Worm (Caenorhabditis elegans): Measurements from ENCODE around the gene F11D5.6.
A peak's percentile ranks its signal among the peaks of the same experiment; 100 is the strongest.

F11D5.6 gene

ce11 chrX:3347904-3348441, 21.9 kb upstream of the F11D5.6 start, which contains the start of gene ZK816.3 (continued):
- TF ChIP-seq ztf-7 (tag; optimal IDR thresholded peaks at IDR 0.05) (no peak), ceh-82 (tag; optimal IDR thresholded peaks at IDR 0.05) (no peak), nhr-237 (tag; optimal IDR thresholded peaks at IDR 0.05) (no peak), set-16 (GFP tag; IDR thresholded peaks at IDR 0.05) (peak; percentile 27; the same call in 1 of the 2 replicates), mdl-1 (tag; optimal IDR thresholded peaks at IDR 0.05) (no peak), tag-97 (GFP tag; IDR thresholded peaks at IDR 0.05) (no peak), mxl-3 (GFP tag; optimal IDR thresholded peaks at IDR 0.05) (peak; percentile 25), ztf-11 (tag; optimal IDR thresholded peaks at IDR 0.05) (no peak), lin-38 (GFP tag; IDR thresholded peaks at IDR 0.05) (peak; percentile 66), snpc-1.2 (GFP tag; IDR thresholded peaks at IDR 0.05) (peak; percentile 68), zfp-2 (tag; optimal IDR thresholded peaks at IDR 0.05) (no peak), nhr-48 (tag; optimal IDR thresholded peaks at IDR 0.05) (no peak), daf-19 (GFP tag; conservative IDR thresholded peaks at IDR 0.05) (no peak), attf-4 (tag; optimal IDR thresholded peaks at IDR 0.05) (no peak), hif-1 (tag; optimal IDR thresholded peaks at IDR 0.05) (no peak), arid-1 (GFP tag; conservative IDR thresholded peaks at IDR 0.05) (0 out of 2 replicates have a peak, but pooled peaks have one; percentile 43), dmd-9 (GFP tag; IDR thresholded peaks at IDR 0.05) (no peak), nhr-77 (tag; optimal IDR thresholded peaks at IDR 0.05) (no peak)

- no peak for TF ChIP-seq aha-1 (tag)
- TF ChIP-seq madf-9 (GFP tag; conservative IDR thresholded peaks at IDR 0.05), result no peak
- peak; percentile 50 for TF ChIP-seq hlh-30 (tag; optimal IDR thresholded peaks at IDR 0.05; ENCODE audit: insufficient read depth)
- TF ChIP-seq unc-39 (tag; optimal IDR thresholded peaks at IDR 0.05), result no peak
These were observed 17.6 kb upstream of the F11D5.6 start for ce11 chrX:3343620-3344197.

- no peak for TF ChIP-seq hmg-1.1 (GFP tag; IDR thresholded peaks at IDR 0.05)
- TF ChIP-seq daf-19 (GFP tag; conservative IDR thresholded peaks at IDR 0.05), result no peak
- no peak for TF ChIP-seq ZK546.5 (tag; optimal IDR thresholded peaks at IDR 0.05)
- no peak for TF ChIP-seq arid-1 (GFP tag; conservative IDR thresholded peaks at IDR 0.05)
These were observed 13.8 kb upstream of the F11D5.6 start for ce11 chrX:3339882-3340281.

ce11 chrX:3334115-3334514, 8.0 kb upstream of the F11D5.6 start:
- TF ChIP-seq egl-43 (GFP tag; IDR thresholded peaks at IDR 0.05), result no peak
- TF ChIP-seq skn-1 (tag; optimal IDR thresholded peaks at IDR 0.05), result no peak
- no peak for TF ChIP-seq ceh-44 (GFP tag; IDR thresholded peaks at IDR 0.05)
- TF ChIP-seq Y5F2A.4 (GFP tag; optimal IDR thresholded peaks at IDR 0.05), result no peak
- TF ChIP-seq lin-38 (GFP tag; IDR thresholded peaks at IDR 0.05), result no peak
- no peak for TF ChIP-seq unc-39 (tag; optimal IDR thresholded peaks at IDR 0.05)
- no peak for TF ChIP-seq lin-15B (tag; optimal IDR thresholded peaks at IDR 0.05)
- no peak for TF ChIP-seq mxl-3 (GFP tag; optimal IDR thresholded peaks at IDR 0.05)
- no peak for TF ChIP-seq spr-1 (tag; optimal IDR thresholded peaks at IDR 0.05)
- no peak for TF ChIP-seq daf-8 (GFP tag; IDR thresholded peaks at IDR 0.05)
- TF ChIP-seq tra-1 (GFP tag; IDR thresholded peaks at IDR 0.05), result no peak
- no peak for TF ChIP-seq nhr-237 (tag; optimal IDR thresholded peaks at IDR 0.05)
- no peak for TF ChIP-seq nhr-111 (GFP tag; optimal IDR thresholded peaks at IDR 0.05)
- TF ChIP-seq lin-13 (GFP tag; optimal IDR thresholded peaks at IDR 0.05), result no peak
- no peak for TF ChIP-seq nhr-102 (tag; optimal IDR thresholded peaks at IDR 0.05)
- TF ChIP-seq hmg-1.1 (GFP tag; IDR thresholded peaks at IDR 0.05), result no peak
- TF ChIP-seq dve-1 (tag; optimal IDR thresholded peaks at IDR 0.05; ENCODE audit: insufficient read depth), result peak; percentile 61
- TF ChIP-seq F37D6.2 (tag; optimal IDR thresholded peaks at IDR 0.05), result no peak
- TF ChIP-seq F49E8.2 (tag; optimal IDR thresholded peaks at IDR 0.05; ENCODE audit: borderline replicate concordance), result no peak
- peak; percentile 66 for TF ChIP-seq dmd-6 (GFP tag; IDR thresholded peaks at IDR 0.05)
- TF ChIP-seq php-3 (GFP tag; IDR thresholded peaks at IDR 0.05), result peak; percentile 78
- TF ChIP-seq gei-8 (GFP tag; optimal IDR thresholded peaks at IDR 0.05), result no peak
- no peak for TF ChIP-seq ZK337.2 (GFP tag; IDR thresholded peaks at IDR 0.05)
- no peak for TF ChIP-seq nhr-6 (tag; optimal IDR thresholded peaks at IDR 0.05)
- peak; percentile 17 for TF ChIP-seq nhr-48 (tag; optimal IDR thresholded peaks at IDR 0.05)
- TF ChIP-seq nhr-77 (tag; optimal IDR thresholded peaks at IDR 0.05), result peak; percentile 22
- TF ChIP-seq T26A8.4 (GFP tag; IDR thresholded peaks at IDR 0.05), result no peak
- no peak for TF ChIP-seq nhr-25 (tag; optimal IDR thresholded peaks at IDR 0.05; ENCODE audit: borderline replicate concordance, insufficient read depth)

All from whole organism, L4 larva.